Worm (Caenorhabditis elegans): ENCODE results near the gene C01F6.14.

The C01F6.14 gene

DNA sequence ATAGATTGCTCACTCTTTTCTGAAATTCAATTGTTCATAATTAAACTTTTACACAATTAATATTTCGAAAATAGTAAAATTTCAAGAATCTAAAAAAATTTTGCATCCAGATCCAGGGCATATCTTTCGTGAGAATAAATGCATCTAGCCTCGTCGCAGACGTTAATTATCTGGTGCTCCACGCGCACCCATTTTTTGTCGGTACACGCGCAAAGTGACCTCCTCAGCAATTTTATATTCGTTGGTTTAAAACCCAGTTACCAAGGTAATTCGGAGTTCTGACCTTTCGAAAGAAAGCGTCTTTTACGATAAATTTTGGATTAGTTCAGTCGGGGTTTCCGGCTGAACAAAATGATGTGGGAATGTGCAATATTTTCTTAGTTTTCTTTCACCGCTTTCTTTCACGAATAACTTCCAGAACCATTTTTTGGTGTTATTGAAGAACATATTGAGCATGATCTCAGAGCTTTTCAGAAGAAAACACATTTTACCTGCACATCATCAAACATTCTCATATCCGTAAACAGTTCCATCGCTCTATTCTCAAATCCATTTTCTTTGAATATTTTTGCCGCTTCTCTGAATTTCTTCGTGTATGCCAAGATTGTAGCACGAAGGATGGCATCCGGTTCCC, 36.4 kb upstream of the C01F6.14 start:
- peak; percentile 73 for TF ChIP-seq tbp1 (GFP tag; optimal IDR thresholded peaks at IDR 0.05)
- TF ChIP-seq snpc-1.3 (tag; optimal IDR thresholded peaks at IDR 0.05; ENCODE audit: insufficient read depth): peak; percentile 34
- peak; percentile 45 for TF ChIP-seq lsl-1 (GFP tag; optimal IDR thresholded peaks at IDR 0.05)
- no peak for TF ChIP-seq let-607 (tag; optimal IDR thresholded peaks at IDR 0.05)
- TF ChIP-seq snpc-1.1 (tag; optimal IDR thresholded peaks at IDR 0.05; ENCODE audit: insufficient read depth): peak; percentile 92
- no peak for TF ChIP-seq F23B12.7 (tag; optimal IDR thresholded peaks at IDR 0.05; ENCODE audit: insufficient read depth)
- TF ChIP-seq F49E8.2 (tag; optimal IDR thresholded peaks at IDR 0.05; ENCODE audit: insufficient read depth): peak; percentile 8
- no peak for TF ChIP-seq rec-8 (tag; optimal IDR thresholded peaks at IDR 0.05)
- peak; percentile 56 for TF ChIP-seq hmg-1.2 (GFP tag; IDR thresholded peaks at IDR 0.05)
- peak; percentile 82 for TF ChIP-seq snpc-4 (GFP tag; optimal IDR thresholded peaks at IDR 0.05)
- TF ChIP-seq snpc-4 (tag; optimal IDR thresholded peaks at IDR 0.05): peak; percentile 86 to 97 (median 94)
- TF ChIP-seq D2030.7 (GFP tag; IDR thresholded peaks at IDR 0.05): peak; percentile 43; the same call in 1 of the 2 replicates
- TF ChIP-seq snpc-3.4 (tag; optimal IDR thresholded peaks at IDR 0.05): peak; percentile 78
- no peak for TF ChIP-seq hrde-1 (tag; optimal IDR thresholded peaks at IDR 0.05; ENCODE audit: borderline replicate concordance)
- peak; percentile 93 for TF ChIP-seq attf-6 (GFP tag; IDR thresholded peaks at IDR 0.05)
- peak; percentile 67 for TF ChIP-seq madf-6 (GFP tag; IDR thresholded peaks at IDR 0.05)
- no peak for TF ChIP-seq F52B5.7 (tag; optimal IDR thresholded peaks at IDR 0.05)

DNA sequence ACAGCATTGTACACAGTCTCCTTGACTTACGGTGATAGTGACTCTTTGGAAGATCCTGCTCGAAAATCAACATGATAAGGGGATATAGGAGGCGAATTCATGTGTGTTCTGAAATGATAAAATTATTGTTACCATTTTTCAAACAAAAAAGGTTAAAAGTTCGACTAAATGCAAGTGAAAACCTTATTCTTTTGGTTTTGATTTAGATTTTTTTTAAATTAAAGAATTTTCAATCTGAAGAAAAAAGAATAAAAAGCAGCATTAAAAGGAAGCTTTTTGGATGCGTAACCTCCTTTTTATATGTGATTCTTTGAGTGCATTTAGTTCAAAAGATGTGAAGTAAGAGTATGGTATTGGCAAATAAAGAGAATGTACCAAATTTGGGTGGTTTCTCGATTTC, 31.5 kb upstream of the C01F6.14 start, which contains the start of gene delm-1:
Gene delm-1 (minus strand): TSS at position 101 of the 400 bp plus-strand sequence.
- no peak for TF ChIP-seq repo-1 (tag; optimal IDR thresholded peaks at IDR 0.05)
- no peak for TF ChIP-seq lin-40 (tag; optimal IDR thresholded peaks at IDR 0.05)
- TF ChIP-seq ztf-26 (tag; optimal IDR thresholded peaks at IDR 0.05): no peak
- no peak for TF ChIP-seq B0035.1 (tag; optimal IDR thresholded peaks at IDR 0.05)
- TF ChIP-seq ekl-4 (GFP tag; IDR thresholded peaks at IDR 0.05): no peak

DNA sequence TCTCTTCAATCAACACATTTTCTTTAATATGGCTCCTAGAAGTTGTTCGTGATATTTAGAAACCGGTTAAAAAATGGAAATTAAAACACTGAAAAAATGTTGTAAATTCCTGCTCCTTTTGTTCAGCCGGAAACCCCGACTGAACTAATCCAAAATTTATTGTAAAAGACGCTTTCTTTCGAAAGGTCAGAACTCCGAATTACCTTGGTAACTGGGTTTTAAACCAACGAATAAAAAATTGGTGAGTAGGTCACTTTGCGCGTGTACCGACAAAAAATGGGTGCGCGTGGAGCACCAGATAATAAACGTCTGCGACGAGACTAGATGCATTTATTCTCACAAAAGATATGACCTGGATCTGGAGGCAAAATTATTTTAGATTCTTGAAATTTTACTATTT, 26.7 kb upstream of the C01F6.14 start:
- TF ChIP-seq ztf-22 (GFP tag; optimal IDR thresholded peaks at IDR 0.05): no peak
- no peak for TF ChIP-seq ets-4 (GFP tag; optimal IDR thresholded peaks at IDR 0.05)
- peak; percentile 50; the same call in 1 of the 2 replicates for TF ChIP-seq D2030.7 (GFP tag; IDR thresholded peaks at IDR 0.05)
- TF ChIP-seq let-526 (GFP tag; IDR thresholded peaks at IDR 0.05): no peak
- TF ChIP-seq F57C9.4 (tag; optimal IDR thresholded peaks at IDR 0.05): no peak
- TF ChIP-seq snpc-1.3 (tag; optimal IDR thresholded peaks at IDR 0.05; ENCODE audit: insufficient read depth): no peak
- peak; percentile 72 for TF ChIP-seq tbp1 (GFP tag; optimal IDR thresholded peaks at IDR 0.05)
- no peak for TF ChIP-seq ceh-100 (GFP tag; IDR thresholded peaks at IDR 0.05)
- TF ChIP-seq F49E8.2 (tag; optimal IDR thresholded peaks at IDR 0.05; ENCODE audit: insufficient read depth): peak; percentile 13
- no peak for TF ChIP-seq rec-8 (tag; optimal IDR thresholded peaks at IDR 0.05)
- no peak for TF ChIP-seq T26A5.8 (tag; optimal IDR thresholded peaks at IDR 0.05)
- TF ChIP-seq nhr-90 (tag; optimal IDR thresholded peaks at IDR 0.05): no peak
- TF ChIP-seq pbrm-1 (GFP tag; IDR thresholded peaks at IDR 0.05): peak; percentile 61; the same call in 1 of the 2 replicates
- TF ChIP-seq repo-1 (tag; optimal IDR thresholded peaks at IDR 0.05): no peak
- no peak for TF ChIP-seq akir-1 (GFP tag; optimal IDR thresholded peaks at IDR 0.05)
- TF ChIP-seq ZK185.1 (tag; optimal IDR thresholded peaks at IDR 0.05; ENCODE audit: poor library complexity, severe bottlenecking): no peak
- TF ChIP-seq athp-1 (tag; optimal IDR thresholded peaks at IDR 0.05): no peak
- TF ChIP-seq hmg-20 (GFP tag; IDR thresholded peaks at IDR 0.05): 0 out of 2 replicates have a peak, but pooled peaks have one; percentile 32
- TF ChIP-seq chd-7 (tag; optimal IDR thresholded peaks at IDR 0.05): no peak
- TF ChIP-seq let-607 (tag; optimal IDR thresholded peaks at IDR 0.05): no peak
- TF ChIP-seq lin-54 (GFP tag; optimal IDR thresholded peaks at IDR 0.05): no peak
- peak; percentile 46; the same call in 1 of the 2 replicates for TF ChIP-seq rcor-1 (GFP tag; IDR thresholded peaks at IDR 0.05)
- TF ChIP-seq dpl-1 (GFP tag; optimal IDR thresholded peaks at IDR 0.05): no peak
- no peak for TF ChIP-seq F57A8.1 (GFP tag; optimal IDR thresholded peaks at IDR 0.05)
- no peak for TF ChIP-seq Y53G8AR.9 (GFP tag; conservative IDR thresholded peaks at IDR 0.05)
- no peak for TF ChIP-seq zfh-2 (GFP tag; conservative IDR thresholded peaks at IDR 0.05)
- TF ChIP-seq F37B4.10 (GFP tag; IDR thresholded peaks at IDR 0.05): no peak

Measured in whole organism, young adult.